Worm (Caenorhabditis elegans) whole organism, L4 larva: Measurements from ENCODE around the gene Y43F8B.19.
A peak's percentile ranks its signal among the peaks of the same experiment; 100 is the strongest.

Experiments used
- D1046.2 ChIP-seq: fragments of 200-800 bp; sonication (Bioruptor generic); IDR thresholded peaks from 2 replicates; pipeline ENCODE4 v1.3.6; 2022; ENCODE audit warnings: missing genetic modification characterization, missing compliant biosample characterization
- F26F4.8 ChIP-seq: fragments of 200-800 bp; sonication (Bioruptor generic); conservative IDR thresholded peaks from 2 replicates; pipeline ENCODE4 v1.3.6; 2022; ENCODE audit warnings: missing genetic modification characterization, missing compliant biosample characterization
- R02D3.7 ChIP-seq: fragments of 150-350 bp; sonication (generic microtip); optimal IDR thresholded peaks from 3 replicates; lab custom pipeline; 2014; ENCODE audit warnings: missing biosample characterization, missing genetic modification characterization
- T20F7.1 ChIP-seq: fragments of 200-800 bp; sonication (Bioruptor generic); optimal IDR thresholded peaks from 2 replicates; lab custom pipeline; 2018; ENCODE audit warnings: mild to moderate bottlenecking, missing genetic modification characterization, missing compliant biosample characterization
- Y105C5A.15 ChIP-seq: fragments of 200-800 bp; sonication (Bioruptor generic); IDR thresholded peaks from 2 replicates; pipeline ENCODE4 v1.3.6; 2022; ENCODE audit warnings: missing genetic modification characterization, missing compliant biosample characterization
- attf-4 ChIP-seq: sonication (generic microtip); optimal IDR thresholded peaks from 3 replicates; lab custom pipeline; 2017; ENCODE audit warnings: missing biosample characterization, missing genetic modification characterization
- ceh-20 ChIP-seq: fragments of 200-800 bp; sonication (Bioruptor generic); IDR thresholded peaks from 2 replicates; pipeline ENCODE4 v1.3.6; 2022; ENCODE audit warnings: missing genetic modification reagents, missing genetic modification characterization, missing compliant biosample characterization
- ceh-82 ChIP-seq: sonication (generic microtip); optimal IDR thresholded peaks from 2 replicates; lab custom pipeline; 2017; ENCODE audit warnings: missing biosample characterization, missing genetic modification characterization
- cey-2 ChIP-seq: sonication (generic microtip); optimal IDR thresholded peaks from 3 replicates; lab custom pipeline; 2017; ENCODE audit warnings: missing genetic modification characterization, mild to moderate bottlenecking, missing compliant biosample characterization, antibody characterized with exemption, borderline replicate concordance; ENCODE audit not compliant: insufficient read depth
- daf-16 ChIP-seq, 3 experiments: sonication (generic microtip); optimal IDR thresholded peaks; 2 replicates each; lab custom pipeline; 2016 to 2017; ENCODE audit warnings: missing genetic modification characterization in 3 of 3, missing genetic modification reagents in 3 of 3, mild to moderate bottlenecking in 2 of 3, missing compliant biosample characterization in 2 of 3, missing biosample characterization in 1 of 3, moderate library complexity in 1 of 3
- dpl-1 ChIP-seq: fragments of 150-350 bp; optimal IDR thresholded peaks from 2 replicates; lab custom pipeline; 2014; ENCODE audit warnings: missing biosample characterization, missing genetic modification reagents, missing genetic modification characterization
- egl-43 ChIP-seq: fragments of 200-800 bp; sonication (Bioruptor generic); IDR thresholded peaks from 2 replicates; pipeline ENCODE4 v1.3.6; 2022; ENCODE audit warnings: missing genetic modification reagents, missing genetic modification characterization, missing compliant biosample characterization
- fos-1 ChIP-seq: fragments of 150-350 bp; optimal IDR thresholded peaks from 2 replicates; lab custom pipeline; 2014; ENCODE audit warnings: missing biosample characterization, missing genetic modification characterization
- hlh-11 ChIP-seq: fragments of 200-800 bp; sonication (Bioruptor generic); optimal IDR thresholded peaks from 2 replicates; lab custom pipeline; 2018; ENCODE audit warnings: mild to moderate bottlenecking, missing genetic modification characterization, missing compliant biosample characterization
- hmg-1.1 ChIP-seq: fragments of 200-800 bp; sonication (Bioruptor generic); IDR thresholded peaks from 2 replicates; pipeline ENCODE4 v1.3.6; 2022; ENCODE audit warnings: missing genetic modification reagents, missing genetic modification characterization, missing compliant biosample characterization
- lin-13 ChIP-seq: fragments of 150-350 bp; optimal IDR thresholded peaks from 2 replicates; lab custom pipeline; 2014; ENCODE audit warnings: missing biosample characterization, missing genetic modification reagents, missing genetic modification characterization
- mdt-29 ChIP-seq: fragments of 200-800 bp; sonication (Bioruptor generic); IDR thresholded peaks from 2 replicates; pipeline ENCODE4 v1.3.6; 2022; ENCODE audit warnings: missing genetic modification reagents, missing genetic modification characterization, missing compliant biosample characterization
- mep-1 ChIP-seq: fragments of 150-350 bp; sonication (generic microtip); optimal IDR thresholded peaks from 3 replicates; lab custom pipeline; 2014; ENCODE audit warnings: missing biosample characterization, missing genetic modification characterization
- mes-2 ChIP-seq: sonication (generic microtip); optimal IDR thresholded peaks from 2 replicates; lab custom pipeline; 2016; ENCODE audit warnings: missing genotype, mild to moderate bottlenecking, missing genetic modification characterization, missing compliant biosample characterization; ENCODE audit not compliant: poor library complexity, severe bottlenecking
- mxl-2 ChIP-seq: fragments of 200-800 bp; sonication (Bioruptor generic); conservative IDR thresholded peaks from 2 replicates; pipeline ENCODE4 v1.3.6; 2022; ENCODE audit warnings: missing genetic modification reagents, missing genetic modification characterization, missing compliant biosample characterization
- nhr-237 ChIP-seq: sonication (generic microtip); optimal IDR thresholded peaks from 2 replicates; lab custom pipeline; 2017; ENCODE audit warnings: missing biosample characterization, missing genetic modification characterization
- nhr-28 ChIP-seq: fragments of 150-350 bp; optimal IDR thresholded peaks from 2 replicates; lab custom pipeline; 2014; ENCODE audit warnings: missing biosample characterization, missing genetic modification characterization
- nhr-76 ChIP-seq: fragments of 150-350 bp; optimal IDR thresholded peaks from 2 replicates; lab custom pipeline; 2014; ENCODE audit warnings: missing biosample characterization, missing genetic modification characterization
- pha-4 ChIP-seq, 2 experiments: fragments of 150-350 bp in 1 of 2; fragments of 200-800 bp in 1 of 2; sonication (Bioruptor generic) in 1 of 2; IDR thresholded peaks in 1 of 2; optimal IDR thresholded peaks in 1 of 2; 2 replicates each; pipeline versions ENCODE4 v1.3.6 to Lab custom; 2014 to 2022; ENCODE audit warnings: missing genetic modification characterization in 2 of 2, missing genetic modification reagents in 2 of 2, missing biosample characterization in 1 of 2, missing compliant biosample characterization in 1 of 2
- sdz-12 ChIP-seq: fragments of 200-800 bp; sonication (Bioruptor generic); optimal IDR thresholded peaks from 2 replicates; lab custom pipeline; 2018; ENCODE audit warnings: mild to moderate bottlenecking, missing genetic modification characterization, missing compliant biosample characterization
- set-16 ChIP-seq: fragments of 200-800 bp; sonication (Bioruptor generic); IDR thresholded peaks from 2 replicates; pipeline ENCODE4 v1.3.6; 2022; ENCODE audit warnings: missing genetic modification reagents, missing genetic modification characterization, missing compliant biosample characterization
- spr-3 ChIP-seq: fragments of 200-800 bp; sonication (Bioruptor generic); optimal IDR thresholded peaks from 2 replicates; lab custom pipeline; 2018; ENCODE audit warnings: mild to moderate bottlenecking, missing genetic modification characterization, missing compliant biosample characterization
- unc-39 ChIP-seq: sonication (generic microtip); optimal IDR thresholded peaks from 2 replicates; lab custom pipeline; 2017; ENCODE audit warnings: missing biosample characterization, missing genetic modification characterization
- unc-62 ChIP-seq, 3 experiments: fragments of 150-350 bp in 1 of 3; sonication (generic microtip); optimal IDR thresholded peaks in 2 of 3; peaks in 1 of 3; 1 replicate in 1 of 3; 2 replicates in 2 of 3; lab custom pipeline; 2014 to 2017; ENCODE audit warnings: missing biosample characterization in 3 of 3, missing genetic modification characterization in 3 of 3, missing genetic modification reagents in 3 of 3, missing genotype in 1 of 3
- zip-11 ChIP-seq: fragments of 200-800 bp; sonication (Bioruptor generic); IDR thresholded peaks from 2 replicates; pipeline ENCODE4 v1.3.6; 2022; ENCODE audit warnings: missing genetic modification characterization, missing compliant biosample characterization
- ztf-11 ChIP-seq: fragments of 150-350 bp; optimal IDR thresholded peaks from 2 replicates; lab custom pipeline; 2014; ENCODE audit warnings: missing biosample characterization, missing genetic modification characterization
- ztf-7 ChIP-seq: fragments of 150-350 bp; optimal IDR thresholded peaks from 2 replicates; lab custom pipeline; 2014; ENCODE audit warnings: missing biosample characterization, missing genetic modification characterization

The Y43F8B.19 gene

ce11 chrV:19512260-19512947 lies at the start of gene Y43F8B.19:
Y43F8B.19 (minus strand) TSS chrV:19512310.
- TF ChIP-seq nhr-237 (tag; lab: Kevin White, UChicago) (no peak), mdt-29 (no peak)

DNA sequence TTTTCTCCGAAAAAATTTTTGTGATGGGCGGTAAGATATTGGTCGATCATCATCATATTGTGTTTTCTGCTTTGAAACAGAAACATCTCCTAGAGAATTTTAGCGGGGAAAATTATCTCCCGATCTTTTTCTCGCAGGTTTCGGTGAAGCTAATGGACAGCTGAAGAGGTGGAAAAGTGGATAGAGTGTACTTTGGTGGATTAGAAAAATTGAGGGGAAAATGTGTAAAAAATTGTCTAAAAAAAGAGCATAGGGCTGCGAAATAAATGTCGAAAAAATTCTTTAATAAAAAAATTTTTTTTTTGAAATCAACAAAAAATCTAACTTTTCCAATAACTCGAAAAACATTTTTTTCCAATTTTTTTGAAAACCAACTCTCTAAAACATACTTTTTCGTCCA lies 43.8 kb upstream of the Y43F8B.19 start, which contains the start of gene oac-1:
Gene oac-1 (minus strand): TSS at position 101 of the 400 bp plus-strand sequence.
- TF ChIP-seq unc-62 (GFP tag; optimal IDR thresholded peaks at IDR 0.05 in 1 of 2; lab: Kevin White, UChicago) (no peak), unc-62 (tag; optimal IDR thresholded peaks at IDR 0.05; lab: Kevin White, UChicago) (no peak)

DNA sequence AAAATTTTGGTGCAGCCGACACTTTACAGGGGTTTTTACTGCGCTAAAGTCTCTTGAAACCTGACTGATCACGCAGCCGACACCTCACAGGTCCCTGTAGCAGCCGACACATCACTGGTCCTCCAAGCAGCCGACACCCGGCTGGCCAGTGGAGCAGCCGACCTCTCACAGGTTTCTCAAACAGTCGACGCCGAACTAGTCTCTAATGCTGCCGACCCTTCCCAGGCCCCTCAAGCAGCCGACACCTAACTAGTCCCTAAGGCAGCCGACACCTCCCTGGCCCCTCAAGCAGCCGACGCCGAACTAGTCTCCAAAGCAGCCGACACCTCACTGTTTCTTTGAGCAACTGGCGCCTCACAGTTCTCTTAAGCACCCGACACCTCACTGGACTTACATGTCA lies 43.2 kb upstream of the Y43F8B.19 start:
- peak; percentile 88 for TF ChIP-seq set-16 (GFP tag; lab: Robert Waterston, UW)
- no peak for TF ChIP-seq unc-62 (GFP tag; optimal IDR thresholded peaks at IDR 0.05 in 1 of 2; lab: Kevin White, UChicago)
- TF ChIP-seq unc-62 (tag; optimal IDR thresholded peaks at IDR 0.05; lab: Kevin White, UChicago), result no peak
- TF ChIP-seq F26F4.8 (GFP tag; lab: Robert Waterston, UW), result 0 out of 2 replicates have a peak, but pooled peaks have one; percentile 35
- TF ChIP-seq sdz-12 (GFP tag; lab: Kevin White, UChicago), result no peak
- 0 out of 2 replicates have a peak, but pooled peaks have one; percentile 8 for TF ChIP-seq egl-43 (GFP tag; lab: Robert Waterston, UW)

DNA sequence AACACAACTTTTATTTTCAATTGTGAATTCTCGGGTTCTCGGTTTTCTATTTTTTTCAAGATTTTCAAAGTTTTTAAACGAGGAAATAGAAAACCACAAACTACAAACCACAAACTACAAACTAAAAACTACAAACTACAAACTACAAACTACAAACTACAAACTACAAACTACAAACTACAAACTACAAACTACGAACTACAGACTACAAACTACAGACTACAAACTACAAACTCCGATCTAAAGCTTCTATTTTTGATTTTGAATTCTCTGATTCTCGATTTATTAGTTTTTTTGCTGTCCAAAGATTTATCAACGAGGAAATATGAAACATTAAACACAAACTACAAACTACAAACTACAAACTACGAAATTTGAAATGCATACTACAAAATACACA lies 38.2 kb upstream of the Y43F8B.19 start:
- TF ChIP-seq mep-1 (tag; lab: Kevin White, UChicago) (peak; percentile 5), nhr-28 (tag; lab: Kevin White, UChicago) (peak; percentile 88), lin-13 (GFP tag; lab: Kevin White, UChicago) (peak; percentile 45), fos-1 (no peak)

ce11 chrV:19549689-19550088 lies 37.6 kb upstream of the Y43F8B.19 start, which contains the start of gene Y43F8B.20:
Y43F8B.20 (minus strand) TSS chrV:19549789.
- TF ChIP-seq Y105C5A.15, result no peak
- TF ChIP-seq ztf-11, result no peak
- TF ChIP-seq ceh-82 (tag; lab: Kevin White, UChicago), result no peak
- no peak for TF ChIP-seq mxl-2 (GFP tag; lab: Robert Waterston, UW)
- TF ChIP-seq mep-1 (tag; lab: Kevin White, UChicago), result no peak
- no peak for TF ChIP-seq zip-11 (GFP tag; lab: Robert Waterston, UW)
- TF ChIP-seq hmg-1.1 (GFP tag; lab: Robert Waterston, UW), result no peak
- TF ChIP-seq spr-3 (GFP tag; lab: Kevin White, UChicago), result no peak
- no peak for TF ChIP-seq dpl-1 (GFP tag; lab: Kevin White, UChicago)
- TF ChIP-seq nhr-76 (tag; lab: Kevin White, UChicago), result no peak
- TF ChIP-seq D1046.2 (GFP tag; lab: Robert Waterston, UW), result no peak
- no peak for TF ChIP-seq pha-4 (GFP tag; IDR thresholded peaks at IDR 0.05; lab: Robert Waterston, UW)
- TF ChIP-seq pha-4 (tag; optimal IDR thresholded peaks at IDR 0.05; lab: Kevin White, UChicago), result no peak
- no peak for TF ChIP-seq lin-13 (GFP tag; lab: Kevin White, UChicago)
- no peak for TF ChIP-seq mes-2 (tag; lab: Kevin White, UChicago)
- no peak for TF ChIP-seq attf-4

DNA sequence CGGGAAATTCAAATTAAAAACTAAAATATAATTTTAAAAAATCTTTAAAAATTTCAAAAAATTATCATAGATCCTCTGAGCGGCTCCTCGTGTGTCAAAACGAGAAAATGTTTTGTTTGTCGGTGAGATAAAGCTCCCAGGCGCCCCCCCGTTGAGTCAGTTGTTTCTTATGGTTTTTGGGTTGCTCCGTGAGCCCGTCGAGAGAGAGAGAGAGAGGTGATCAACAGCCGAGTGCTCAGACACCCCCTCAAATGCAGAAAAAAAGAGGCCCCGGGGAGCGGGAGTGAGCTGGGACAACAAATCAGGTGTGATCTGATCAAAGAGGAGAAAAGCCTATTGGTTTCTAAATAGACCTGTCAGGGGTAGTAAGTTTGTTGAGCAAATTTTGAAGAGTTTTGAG lies 34.6 kb upstream of the Y43F8B.19 start:
- no peak for TF ChIP-seq unc-39
- no peak for TF ChIP-seq R02D3.7 (tag; lab: Kevin White, UChicago)
- peak; percentile 34 for TF ChIP-seq hlh-11
- no peak for TF ChIP-seq T20F7.1 (GFP tag; lab: Kevin White, UChicago)
- TF ChIP-seq set-16 (GFP tag; lab: Robert Waterston, UW), result peak; percentile 55
- no peak for TF ChIP-seq ztf-7
- TF ChIP-seq ceh-20 (GFP tag; lab: Robert Waterston, UW), result no peak
- TF ChIP-seq cey-2, result no peak
- TF ChIP-seq daf-16 (GFP tag; optimal IDR thresholded peaks at IDR 0.05; lab: Kevin White, UChicago), result peak in 1 of 2 experiments; percentile 51
- TF ChIP-seq daf-16 (tag; optimal IDR thresholded peaks at IDR 0.05; lab: Kevin White, UChicago), result no peak
- no peak for TF ChIP-seq ceh-82 (tag; lab: Kevin White, UChicago)
